Worm (Caenorhabditis elegans) whole organism, L3 larva: ENCODE data around the gene H23N18.6.

Source experiments
- ama-1 ChIP-seq: fragments of 150-350 bp; optimal IDR thresholded peaks from 2 replicates; lab custom pipeline; 2018
- fkh-10 ChIP-seq: sonication (generic microtip); optimal IDR thresholded peaks from 2 replicates; lab custom pipeline; 2017; ENCODE audit warnings: missing biosample characterization, missing genetic modification reagents, missing genetic modification characterization
- mdl-1 ChIP-seq: fragments of 150-350 bp; optimal IDR thresholded peaks from 2 replicates; lab custom pipeline; 2014; ENCODE audit warnings: missing biosample characterization, missing genetic modification characterization
- nhr-12 ChIP-seq: fragments of 150-350 bp; optimal IDR thresholded peaks from 2 replicates; lab custom pipeline; 2014; ENCODE audit warnings: missing biosample characterization, missing genetic modification characterization
- nhr-237 ChIP-seq: fragments of 150-350 bp; optimal IDR thresholded peaks from 2 replicates; lab custom pipeline; 2014; ENCODE audit warnings: missing biosample characterization, missing genetic modification characterization
- nhr-77 ChIP-seq: fragments of 150-350 bp; optimal IDR thresholded peaks from 2 replicates; lab custom pipeline; 2014; ENCODE audit warnings: missing biosample characterization, missing genetic modification characterization
- pha-4 ChIP-seq: fragments of 150-350 bp; optimal IDR thresholded peaks from 2 replicates; lab custom pipeline; 2014; ENCODE audit warnings: missing biosample characterization, missing genetic modification reagents, missing genetic modification characterization
- pqm-1 ChIP-seq: fragments of 150-350 bp; optimal IDR thresholded peaks from 2 replicates; lab custom pipeline; 2017; ENCODE audit warnings: missing biosample characterization, missing genetic modification characterization, inconsistent platforms
- snpc-4 ChIP-seq: fragments of 150-350 bp; optimal IDR thresholded peaks from 2 replicates; lab custom pipeline; 2014; ENCODE audit warnings: missing biosample characterization, missing genetic modification characterization
- unc-39 ChIP-seq: sonication (generic microtip); optimal IDR thresholded peaks from 4 replicates; lab custom pipeline; 2017; ENCODE audit warnings: missing biosample characterization, missing genetic modification characterization

- TF ChIP-seq ama-1 (lab: Kevin White, UChicago) = no peak
- TF ChIP-seq snpc-4 (tag; lab: Kevin White, UChicago) = no peak
- TF ChIP-seq pqm-1 (tag; lab: Kevin White, UChicago) = no peak
- TF ChIP-seq mdl-1 (tag; lab: Kevin White, UChicago) = no peak
- no peak for TF ChIP-seq nhr-77 (tag; lab: Kevin White, UChicago)
- TF ChIP-seq nhr-237 (tag; lab: Kevin White, UChicago) = no peak
- no peak for TF ChIP-seq pha-4 (tag; lab: Kevin White, UChicago)
- no peak for TF ChIP-seq nhr-12 (tag; lab: Kevin White, UChicago)
- no peak for TF ChIP-seq unc-39 (tag; lab: Kevin White, UChicago)
- TF ChIP-seq fkh-10 (GFP tag; lab: Kevin White, UChicago) = no peak
Observed at ce11 chrV:4890781-4891180, 24.1 kb downstream of the H23N18.6 start.
